Worm (Caenorhabditis elegans): ENCODE data around the gene dnj-22.

dnj-22 gene

DNA sequence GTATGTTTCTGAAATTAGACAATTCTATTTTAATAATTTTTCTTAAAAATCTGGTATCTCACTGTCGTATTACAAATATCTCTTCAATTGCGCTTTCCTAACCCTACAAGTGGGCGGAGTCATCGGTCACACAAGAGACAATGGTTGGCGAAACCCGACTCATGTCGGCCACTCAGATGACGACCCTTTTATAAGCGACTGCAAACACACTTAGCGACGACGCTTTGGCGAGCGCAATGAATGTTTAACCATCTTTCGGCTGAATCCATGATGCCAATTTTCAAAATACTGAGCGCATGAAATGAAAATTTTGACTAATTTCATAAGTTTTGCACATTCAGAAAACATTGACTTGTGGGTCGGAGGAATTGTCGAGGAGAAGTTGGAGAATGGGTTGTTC, 38.4 kb upstream of the dnj-22 start (continued):
- TF ChIP-seq Y55F3AM.14 (GFP tag; optimal IDR thresholded peaks at IDR 0.05) (peak; percentile 94), egl-27 (tag; optimal IDR thresholded peaks at IDR 0.05) (peak; percentile 90), nhr-12 (tag; optimal IDR thresholded peaks at IDR 0.05) (peak; percentile 40), ZK546.5 (tag; optimal IDR thresholded peaks at IDR 0.05) (peak; percentile 23), fos-1 (tag; optimal IDR thresholded peaks at IDR 0.05) (peak; percentile 73), nhr-10 (tag; optimal IDR thresholded peaks at IDR 0.05) (peak; percentile 51), unc-39 (tag; optimal IDR thresholded peaks at IDR 0.05) (no peak), nhr-11 (tag; optimal IDR thresholded peaks at IDR 0.05) (peak; percentile 80), R02D3.7 (tag; optimal IDR thresholded peaks at IDR 0.05) (peak; percentile 56), ama-1 (optimal IDR thresholded peaks at IDR 0.05) (peak; percentile 14), unc-55 (GFP tag; optimal IDR thresholded peaks at IDR 0.05) (peak; percentile 67), F13H6.1 (tag; optimal IDR thresholded peaks at IDR 0.05) (peak; percentile 95), nhr-237 (tag; optimal IDR thresholded peaks at IDR 0.05) (peak; percentile 63), ceh-82 (tag; optimal IDR thresholded peaks at IDR 0.05) (peak; percentile 85)

DNA sequence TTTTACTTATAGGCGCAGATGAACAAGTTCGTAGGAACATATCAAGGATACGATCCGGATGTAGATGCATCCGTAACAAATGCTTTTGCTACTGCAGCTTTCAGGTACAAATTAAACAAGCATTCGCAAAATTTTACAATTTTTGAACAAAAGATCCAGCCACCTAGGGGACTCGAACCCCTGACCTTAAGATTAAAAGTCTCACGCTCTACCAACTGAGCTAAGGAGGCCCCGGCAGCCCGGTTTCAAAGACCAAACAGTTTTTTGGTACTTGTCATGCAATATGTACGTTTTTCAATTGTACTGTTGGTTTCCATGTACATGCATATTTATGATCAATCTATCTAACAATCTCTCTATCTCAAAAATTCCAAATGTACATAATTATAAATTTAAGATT, 37.5 kb upstream of the dnj-22 start:
- TF ChIP-seq lin-11 (tag; optimal IDR thresholded peaks at IDR 0.05): no peak
- TF ChIP-seq ztf-1 (GFP tag; conservative IDR thresholded peaks at IDR 0.05): no peak
- TF ChIP-seq C34F6.9 (tag; optimal IDR thresholded peaks at IDR 0.05): no peak
- no peak for TF ChIP-seq sma-3 (GFP tag; optimal IDR thresholded peaks at IDR 0.05)
- TF ChIP-seq ztf-11 (tag; optimal IDR thresholded peaks at IDR 0.05): no peak
- no peak for TF ChIP-seq lsy-2 (tag; optimal IDR thresholded peaks at IDR 0.05)
- no peak for TF ChIP-seq nhr-23 (tag; optimal IDR thresholded peaks at IDR 0.05)
- TF ChIP-seq nhr-11 (tag; optimal IDR thresholded peaks at IDR 0.05): no peak
- no peak for TF ChIP-seq elt-3 (tag; optimal IDR thresholded peaks at IDR 0.05)
- TF ChIP-seq sma-9 (GFP tag; optimal IDR thresholded peaks at IDR 0.05): no peak
- TF ChIP-seq sma-9 (tag; optimal IDR thresholded peaks at IDR 0.05): no peak
- TF ChIP-seq nhr-25 (tag; optimal IDR thresholded peaks at IDR 0.05): no peak
- no peak for TF ChIP-seq ztf-4 (tag; optimal IDR thresholded peaks at IDR 0.05)

DNA sequence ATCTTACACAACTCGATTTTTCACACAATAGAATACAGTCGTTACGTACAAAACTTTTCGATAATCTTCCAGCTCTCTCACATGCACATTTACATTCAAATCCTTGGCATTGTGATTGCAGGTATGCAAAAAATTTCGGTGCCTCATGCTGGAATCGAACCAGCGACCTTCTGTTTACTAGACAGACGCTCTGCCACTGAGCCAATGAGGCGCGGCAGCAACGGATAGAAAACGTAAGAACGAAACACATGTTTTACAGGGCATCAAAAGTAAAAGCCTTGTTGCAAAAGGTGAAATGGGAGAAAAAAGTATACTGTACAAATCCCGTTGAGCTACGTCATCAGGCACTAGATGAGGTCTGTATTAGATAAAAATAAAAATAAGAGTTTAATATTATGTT, 34.0 kb upstream of the dnj-22 start:
- peak; percentile 0 for TF ChIP-seq gmeb-1 (tag; optimal IDR thresholded peaks at IDR 0.05)
- TF ChIP-seq unc-39 (tag; optimal IDR thresholded peaks at IDR 0.05): no peak
- peak; percentile 48 for TF ChIP-seq nhr-129 (tag; optimal IDR thresholded peaks at IDR 0.05)

DNA sequence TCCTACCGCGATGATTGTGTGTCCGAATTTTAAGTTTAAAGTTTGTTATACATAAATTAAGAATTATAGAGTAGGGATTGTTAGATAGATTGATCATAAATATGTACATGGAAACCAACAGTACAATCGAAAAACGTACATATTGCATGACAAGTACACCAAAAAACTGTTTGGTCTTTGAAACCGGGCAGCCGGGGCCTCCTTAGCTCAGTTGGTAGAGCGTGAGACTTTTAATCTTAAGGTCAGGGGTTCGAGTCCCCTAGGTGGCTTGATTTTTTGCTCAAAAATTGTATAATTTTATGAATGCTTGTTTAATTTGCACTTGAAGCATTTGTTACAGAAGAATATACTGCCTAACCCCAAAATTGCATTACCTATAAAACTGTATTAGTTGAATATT, 33.2 kb upstream of the dnj-22 start:
- TF ChIP-seq ZK546.5 (tag; optimal IDR thresholded peaks at IDR 0.05) (no peak), dmd-4 (tag; optimal IDR thresholded peaks at IDR 0.05) (no peak), nhr-25 (tag; optimal IDR thresholded peaks at IDR 0.05) (no peak), lin-39 (tag; optimal IDR thresholded peaks at IDR 0.05) (no peak), elt-1 (tag; optimal IDR thresholded peaks at IDR 0.05) (no peak), nhr-10 (tag; optimal IDR thresholded peaks at IDR 0.05) (no peak), ceh-16 (tag; optimal IDR thresholded peaks at IDR 0.05) (no peak), ztf-1 (GFP tag; conservative IDR thresholded peaks at IDR 0.05) (no peak), ceh-82 (tag; optimal IDR thresholded peaks at IDR 0.05) (no peak), lin-13 (GFP tag; optimal IDR thresholded peaks at IDR 0.05) (no peak)

DNA sequence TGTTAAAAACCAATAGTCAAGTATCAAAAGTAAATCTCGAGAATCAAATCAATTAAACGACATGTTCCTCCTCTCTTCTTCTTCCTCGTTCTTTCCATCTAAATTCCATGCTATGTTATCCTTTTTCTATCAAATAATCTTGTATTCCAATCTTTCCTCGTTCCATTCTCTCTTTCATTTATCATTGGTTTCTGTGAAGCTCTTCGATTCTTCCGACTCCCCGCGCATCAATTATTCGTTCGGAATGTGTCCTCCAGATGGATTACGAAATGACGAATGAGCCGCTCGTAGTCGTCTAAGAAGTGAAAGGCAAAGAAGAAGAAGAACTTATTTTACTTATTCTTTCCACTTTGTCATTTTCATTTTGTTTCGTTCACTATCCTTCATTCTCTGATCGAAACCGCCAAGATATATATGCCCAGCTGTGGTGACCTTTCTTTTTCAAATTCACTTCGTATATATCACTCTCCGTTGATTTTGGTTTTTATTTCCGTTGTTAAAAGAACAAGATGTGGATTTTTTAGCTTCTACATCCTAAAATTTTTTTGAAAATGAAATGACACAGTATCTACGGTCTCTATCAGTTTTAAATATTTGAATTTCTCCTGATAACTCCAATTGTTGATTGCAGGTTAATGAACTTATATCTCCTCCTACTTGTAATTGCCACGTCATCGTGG, 32.5 kb upstream of the dnj-22 start, which contains the start of gene pxn-1:
pxn-1 (plus strand) TSS at position 630 of the 680 bp plus-strand sequence.
- TF ChIP-seq unc-55 (GFP tag; optimal IDR thresholded peaks at IDR 0.05) (peak; percentile 74), nhr-10 (tag; optimal IDR thresholded peaks at IDR 0.05) (no peak), unc-62 (GFP tag; optimal IDR thresholded peaks at IDR 0.05) (no peak), mab-5 (tag; optimal IDR thresholded peaks at IDR 0.05) (peak; percentile 73)
